Fruit fly (Drosophila melanogaster): ENCODE measurements around the gene Cpsf6.

- TF ChIP-seq Hnf4 (GFP tag; optimal IDR thresholded peaks at IDR 0.05) (peak; percentile 68), woc (GFP tag; optimal IDR thresholded peaks at IDR 0.05) (peak; percentile 86), dl (GFP tag; optimal IDR thresholded peaks at IDR 0.05; ENCODE audit: insufficient read depth in 1 of 2, partially characterized antibody in 2 of 2) (no peak)
Observed at dm6 chr3L:8308891-8309352, 6.4 kb downstream of the Cpsf6 start, which contains the start of gene BI-1.
